Worm (Caenorhabditis elegans) whole organism, L1 larva: ENCODE data around the gene H20J04.6.

Source experiments
- aly-2 ChIP-seq: fragments of 150-350 bp; optimal IDR thresholded peaks from 2 replicates; lab custom pipeline; 2014; ENCODE audit warnings: missing biosample characterization, missing genetic modification characterization
- blmp-1 ChIP-seq: fragments of 150-350 bp; optimal IDR thresholded peaks from 2 replicates; lab custom pipeline; 2014; ENCODE audit warnings: missing biosample characterization, missing genetic modification characterization
- dpl-1 ChIP-seq, 3 experiments: fragments of 150-350 bp in 2 of 3; sonication (generic microtip) in 1 of 3; optimal IDR thresholded peaks; 2 replicates each; lab custom pipeline; 2014 to 2017; ENCODE audit warnings: missing biosample characterization in 3 of 3, missing genetic modification characterization in 3 of 3, missing genetic modification reagents in 3 of 3
- fos-1 ChIP-seq: fragments of 150-350 bp; optimal IDR thresholded peaks from 2 replicates; lab custom pipeline; 2014; ENCODE audit warnings: missing biosample characterization, missing genetic modification characterization
- lin-39 ChIP-seq: fragments of 150-350 bp; optimal IDR thresholded peaks from 2 replicates; lab custom pipeline; 2014; ENCODE audit warnings: missing biosample characterization, missing genetic modification reagents, missing genetic modification characterization
- nhr-11 ChIP-seq: fragments of 150-350 bp; optimal IDR thresholded peaks from 2 replicates; lab custom pipeline; 2014; ENCODE audit warnings: missing biosample characterization, missing genetic modification characterization
- nhr-77 ChIP-seq: fragments of 150-350 bp; optimal IDR thresholded peaks from 2 replicates; lab custom pipeline; 2014; ENCODE audit warnings: missing biosample characterization, missing genetic modification characterization
- sox-4 ChIP-seq: sonication (generic microtip); optimal IDR thresholded peaks from 2 replicates; lab custom pipeline; 2016; ENCODE audit warnings: missing genetic modification characterization, missing compliant biosample characterization
- unc-130 ChIP-seq: fragments of 150-350 bp; optimal IDR thresholded peaks from 2 replicates; lab custom pipeline; 2017; ENCODE audit warnings: missing biosample characterization, missing genetic modification characterization, inconsistent platforms
- zip-4 ChIP-seq: fragments of 200-800 bp; sonication (Bioruptor generic); optimal IDR thresholded peaks from 2 replicates; lab custom pipeline; 2018; ENCODE audit warnings: mild to moderate bottlenecking, missing genetic modification characterization, moderate library complexity, missing compliant biosample characterization
- ztf-11 ChIP-seq, 2 experiments: sonication (generic microtip); optimal IDR thresholded peaks; 2 replicates each; lab custom pipeline; 2016 to 2017; ENCODE audit warnings: missing genetic modification characterization in 2 of 2, missing biosample characterization in 1 of 2, missing compliant biosample characterization in 1 of 2

DNA sequence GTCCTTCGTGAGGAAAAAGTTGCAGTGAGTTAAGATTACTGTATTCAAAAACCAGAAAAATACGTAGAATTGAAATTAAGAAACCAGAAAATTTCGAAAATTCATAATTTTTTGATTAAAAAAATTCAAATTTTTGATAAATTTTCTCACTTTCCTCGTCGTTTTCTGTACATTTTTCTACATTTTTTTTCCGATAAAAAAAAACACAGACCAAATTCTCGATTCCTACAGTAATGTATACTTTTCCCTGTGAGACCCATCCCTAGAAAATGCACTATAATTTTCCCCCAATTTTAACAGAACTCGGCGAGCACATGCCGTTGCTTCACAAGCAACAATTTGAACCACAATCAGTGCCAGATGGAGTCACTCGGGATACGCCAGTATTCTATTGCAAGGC lies 16.8 kb downstream of the H20J04.6 start, which contains the start of gene athp-2:
- no peak for TF ChIP-seq blmp-1 (tag; lab: Kevin White, UChicago)
- TF ChIP-seq ztf-11 (tag; optimal IDR thresholded peaks at IDR 0.05; lab: Kevin White, UChicago) = no peak
- TF ChIP-seq unc-130 (tag; lab: Kevin White, UChicago) = no peak
- TF ChIP-seq nhr-11 = no peak
- TF ChIP-seq lin-39 (tag; lab: Kevin White, UChicago) = no peak
- TF ChIP-seq zip-4 (GFP tag; lab: Kevin White, UChicago) = no peak
- TF ChIP-seq nhr-77 (tag; lab: Kevin White, UChicago) = no peak
- no peak for TF ChIP-seq aly-2 (tag; lab: Kevin White, UChicago)
- no peak for TF ChIP-seq dpl-1 (GFP tag; optimal IDR thresholded peaks at IDR 0.05; lab: Kevin White, UChicago)
- TF ChIP-seq fos-1 = no peak
- no peak for TF ChIP-seq sox-4
